Worm (Caenorhabditis elegans) whole organism, young adult: ENCODE measurements around the gene npr-36.

Source experiments
- Y79H2A.3 ChIP-seq: fragments of 200-800 bp; sonication (Bioruptor generic); conservative IDR thresholded peaks from 2 replicates; pipeline ENCODE4 v1.3.6; 2022; ENCODE audit warnings: missing genetic modification reagents, missing genetic modification characterization, missing compliant biosample characterization
- atf-7 ChIP-seq: sonication (generic microtip); optimal IDR thresholded peaks from 2 replicates; lab custom pipeline; 2017; ENCODE audit warnings: mild to moderate bottlenecking, missing genetic modification characterization, missing compliant biosample characterization
- ceh-40 ChIP-seq: fragments of 200-800 bp; sonication (Bioruptor generic); IDR thresholded peaks from 2 replicates; pipeline ENCODE4 v1.3.6; 2022; ENCODE audit warnings: missing genetic modification characterization, missing compliant biosample characterization
- fkh-3 ChIP-seq: sonication (generic microtip); optimal IDR thresholded peaks from 2 replicates; lab custom pipeline; 2016; ENCODE audit warnings: mild to moderate bottlenecking, missing genetic modification characterization, missing compliant biosample characterization
- lag-1 ChIP-seq: fragments of 200-800 bp; sonication (Bioruptor generic); IDR thresholded peaks from 2 replicates; pipeline ENCODE4 v1.3.6; 2022; ENCODE audit warnings: missing genetic modification reagents, missing genetic modification characterization, missing compliant biosample characterization
- nfya-2 ChIP-seq: fragments of 200-800 bp; sonication (Bioruptor generic); IDR thresholded peaks from 2 replicates; pipeline ENCODE4 v1.3.6; 2022; ENCODE audit warnings: missing genetic modification reagents, missing genetic modification characterization, missing compliant biosample characterization
- snpc-4 ChIP-seq, 5 experiments: fragments of 150-350 bp in 1 of 5; sonication (generic microtip) in 4 of 5; optimal IDR thresholded peaks; 2 replicates each; lab custom pipeline; 2014 to 2018; ENCODE audit warnings: missing genetic modification characterization in 5 of 5, missing biosample characterization in 3 of 5, antibody characterized with exemption in 2 of 5, mild to moderate bottlenecking in 2 of 5, missing compliant biosample characterization in 2 of 5, missing genotype in 2 of 5, moderate library complexity in 2 of 5, missing genetic modification reagents in 1 of 5
- ztf-6 ChIP-seq: fragments of 200-800 bp; sonication (Bioruptor generic); IDR thresholded peaks from 2 replicates; pipeline ENCODE4 v1.3.6; 2022; ENCODE audit warnings: missing genetic modification reagents, missing genetic modification characterization, missing compliant biosample characterization

ce11 chrX:17333752-17334151, 25.8 kb upstream of the npr-36 start, which contains the start of gene C53C11.5:
- TF ChIP-seq lag-1 (GFP tag; lab: Robert Waterston, UW): no peak
- no peak for TF ChIP-seq fkh-3 (tag; lab: Kevin White, UChicago)
- no peak for TF ChIP-seq snpc-4 (GFP tag; optimal IDR thresholded peaks at IDR 0.05; lab: Kevin White, UChicago)
- TF ChIP-seq snpc-4 (tag; optimal IDR thresholded peaks at IDR 0.05; lab: Kevin White, UChicago): no peak
- no peak for TF ChIP-seq ceh-40
- TF ChIP-seq Y79H2A.3 (GFP tag; lab: Robert Waterston, UW): no peak
- TF ChIP-seq atf-7: no peak
- TF ChIP-seq nfya-2 (GFP tag; lab: Robert Waterston, UW): no peak
- no peak for TF ChIP-seq ztf-6
